Fruit fly (Drosophila melanogaster) whole organism, embryonic: ENCODE results near the gene CG34179.

ENCODE experiments used
- Aef1 ChIP-seq: fragments of 200-800 bp; sonication (Bioruptor generic); IDR thresholded peaks from 3 replicates; pipeline ENCODE4 v1.3.6; 2022; ENCODE audit warnings: missing biosample characterization, missing genetic modification characterization
- Atf3 ChIP-seq: fragments of 200-800 bp; sonication (Bioruptor generic); optimal IDR thresholded peaks from 3 replicates; lab custom pipeline; 2016; ENCODE audit warnings: missing biosample characterization, missing genetic modification characterization
- CG10366 ChIP-seq: fragments of 200-800 bp; sonication (Bioruptor generic); IDR thresholded peaks from 2 replicates; pipeline ENCODE4 v1.3.6; 2022; ENCODE audit warnings: missing biosample characterization, missing genetic modification characterization
- CG11247 ChIP-seq: fragments of 200-800 bp; sonication (Bioruptor generic); IDR thresholded peaks from 2 replicates; pipeline ENCODE4 v1.3.6; 2022; ENCODE audit warnings: missing biosample characterization, missing genetic modification characterization
- CG12104 ChIP-seq: fragments of 200-800 bp; sonication (Bioruptor generic); optimal IDR thresholded peaks from 3 replicates; lab custom pipeline; 2016; ENCODE audit warnings: missing biosample characterization, missing genetic modification characterization
- CG12391 ChIP-seq: fragments of 200-800 bp; sonication (Bioruptor generic); optimal IDR thresholded peaks from 3 replicates; lab custom pipeline; 2018; ENCODE audit warnings: missing biosample characterization, mild to moderate bottlenecking, missing genetic modification characterization, moderate library complexity
- CG15514 ChIP-seq: fragments of 200-800 bp; sonication (Bioruptor generic); optimal IDR thresholded peaks from 3 replicates; lab custom pipeline; 2017; ENCODE audit warnings: missing biosample characterization, missing genetic modification characterization, mild to moderate bottlenecking, moderate library complexity, missing genetic modification reagents
- CG1602 ChIP-seq: fragments of 200-800 bp; sonication (Bioruptor generic); optimal IDR thresholded peaks from 3 replicates; lab custom pipeline; 2016; ENCODE audit warnings: missing biosample characterization, missing genetic modification characterization
- CG16815 ChIP-seq: fragments of 200-800 bp; sonication (Bioruptor generic); optimal IDR thresholded peaks from 3 replicates; lab custom pipeline; 2017; ENCODE audit warnings: missing biosample characterization, mild to moderate bottlenecking, missing genetic modification characterization
- CG31224 ChIP-seq: fragments of 200-800 bp; sonication (Bioruptor generic); IDR thresholded peaks from 2 replicates; pipeline ENCODE4 v1.3.6; 2022; ENCODE audit warnings: missing biosample characterization, missing genetic modification characterization
- CG3163 ChIP-seq: fragments of 200-800 bp; sonication (Bioruptor generic); optimal IDR thresholded peaks from 3 replicates; lab custom pipeline; 2016; ENCODE audit warnings: missing biosample characterization, missing genetic modification characterization
- CG32772 ChIP-seq: fragments of 200-800 bp; sonication (Bioruptor generic); IDR thresholded peaks from 2 replicates; pipeline ENCODE4 v1.3.6; 2022; ENCODE audit warnings: missing biosample characterization, missing genetic modification characterization
- CG33213 ChIP-seq: fragments of 200-800 bp; sonication (Bioruptor generic); optimal IDR thresholded peaks from 3 replicates; lab custom pipeline; 2016; ENCODE audit warnings: missing biosample characterization, missing genetic modification characterization
- CG34224 ChIP-seq: fragments of 200-800 bp; sonication (Bioruptor generic); IDR thresholded peaks from 3 replicates; pipeline ENCODE4 v1.3.6; 2022; ENCODE audit warnings: missing biosample characterization, missing genetic modification characterization; ENCODE audit not compliant: partially characterized antibody
- CG6175 ChIP-seq: fragments of 200-800 bp; sonication (Bioruptor generic); IDR thresholded peaks from 3 replicates; pipeline ENCODE4 v1.3.6; 2022; ENCODE audit warnings: missing biosample characterization, missing genetic modification characterization
- CG7357 ChIP-seq: fragments of 200-800 bp; sonication (Bioruptor generic); IDR thresholded peaks from 3 replicates; pipeline ENCODE4 v1.3.6; 2022; ENCODE audit warnings: missing biosample characterization, missing genetic modification characterization
- CG7556 ChIP-seq: fragments of 200-800 bp; sonication (Bioruptor generic); optimal IDR thresholded peaks from 2 replicates; lab custom pipeline; 2017; ENCODE audit warnings: missing biosample characterization, mild to moderate bottlenecking, missing genetic modification characterization
- CG9876 ChIP-seq: fragments of 200-800 bp; sonication (Bioruptor generic); optimal IDR thresholded peaks from 2 replicates; lab custom pipeline; 2016; ENCODE audit warnings: missing biosample characterization, missing genetic modification characterization
- CHES-1-like ChIP-seq: fragments of 200-800 bp; sonication (Bioruptor generic); optimal IDR thresholded peaks from 2 replicates; lab custom pipeline; 2016; ENCODE audit warnings: missing biosample characterization, missing genetic modification characterization
- Dref ChIP-seq: fragments of 200-800 bp; sonication (Bioruptor generic); IDR thresholded peaks from 2 replicates; pipeline ENCODE4 v1.3.6; 2022; ENCODE audit warnings: missing biosample characterization, missing genetic modification characterization
- Gug ChIP-seq: fragments of 200-800 bp; sonication (Bioruptor generic); IDR thresholded peaks from 4 replicates; pipeline ENCODE4 v1.3.6; 2022; ENCODE audit warnings: missing biosample characterization, missing genetic modification characterization
- H15 ChIP-seq: fragments of 200-800 bp; sonication (Bioruptor generic); IDR thresholded peaks from 3 replicates; pipeline ENCODE4 v1.3.6; 2022; ENCODE audit warnings: missing biosample characterization, missing genetic modification characterization
- H2.0 ChIP-seq: fragments of 200-800 bp; sonication (Bioruptor generic); IDR thresholded peaks from 2 replicates; pipeline ENCODE4 v1.3.6; 2022; ENCODE audit warnings: missing biosample characterization, missing genetic modification characterization
- HLH54F ChIP-seq: fragments of 200-800 bp; sonication (Bioruptor generic); optimal IDR thresholded peaks from 3 replicates; lab custom pipeline; 2016; ENCODE audit warnings: missing biosample characterization, missing genetic modification characterization
- Hr39 ChIP-seq: fragments of >200 bp; optimal IDR thresholded peaks from 2 replicates; lab custom pipeline; 2017
- Hsf ChIP-seq: fragments of 200-800 bp; sonication (Bioruptor generic); optimal IDR thresholded peaks from 3 replicates; lab custom pipeline; 2016; ENCODE audit warnings: missing biosample characterization, missing genetic modification characterization
- Mrtf ChIP-seq: fragments of 200-800 bp; sonication (Bioruptor generic); IDR thresholded peaks from 3 replicates; pipeline ENCODE4 v1.3.6; 2022; ENCODE audit warnings: missing biosample characterization, missing genetic modification characterization
- Oaz ChIP-seq: fragments of 200-800 bp; sonication (Bioruptor generic); IDR thresholded peaks from 2 replicates; pipeline ENCODE4 v1.3.6; 2022; ENCODE audit warnings: missing biosample characterization, missing genetic modification characterization
- Side ChIP-seq: fragments of 200-800 bp; sonication (Bioruptor generic); optimal IDR thresholded peaks from 2 replicates; lab custom pipeline; 2016; ENCODE audit warnings: missing biosample characterization, missing genetic modification characterization
- Six4 ChIP-seq: fragments of 200-800 bp; sonication (Bioruptor generic); optimal IDR thresholded peaks from 2 replicates; lab custom pipeline; 2016; ENCODE audit warnings: missing biosample characterization, missing genetic modification characterization
- Sry-δ ChIP-seq: fragments of 200-800 bp; sonication (Bioruptor generic); optimal IDR thresholded peaks from 2 replicates; lab custom pipeline; 2016; ENCODE audit warnings: missing biosample characterization, missing genetic modification characterization
- Trl ChIP-seq, 3 experiments: fragments of >200 bp in 2 of 3; fragments of 200-800 bp in 1 of 3; sonication (Bioruptor generic) in 1 of 3; optimal IDR thresholded peaks; 2 replicates in 1 of 3; 3 replicates in 2 of 3; lab custom pipeline; 2016 to 2017; ENCODE audit warnings: missing biosample characterization in 1 of 3, missing genetic modification characterization in 1 of 3
- az2 ChIP-seq: fragments of 200-800 bp; sonication (Bioruptor generic); optimal IDR thresholded peaks from 3 replicates; lab custom pipeline; 2016; ENCODE audit warnings: missing biosample characterization, missing genetic modification characterization
- bab2 ChIP-seq: fragments of 200-800 bp; sonication (Bioruptor generic); optimal IDR thresholded peaks from 2 replicates; lab custom pipeline; 2016; ENCODE audit warnings: missing biosample characterization, missing genetic modification characterization
- bsh ChIP-seq, 2 experiments: fragments of 200-800 bp; sonication (Bioruptor generic); optimal IDR thresholded peaks; 2 replicates each; lab custom pipeline; 2017 to 2018; ENCODE audit warnings: mild to moderate bottlenecking in 2 of 2, missing biosample characterization in 2 of 2, missing genetic modification characterization in 2 of 2, moderate library complexity in 1 of 2
- en ChIP-seq: fragments of 200-800 bp; sonication (Bioruptor generic); optimal IDR thresholded peaks from 2 replicates; lab custom pipeline; 2016; ENCODE audit warnings: missing biosample characterization, missing genetic modification characterization
- exex ChIP-seq: fragments of 200-800 bp; sonication (Bioruptor generic); optimal IDR thresholded peaks from 4 replicates; lab custom pipeline; 2018; ENCODE audit warnings: missing biosample characterization, mild to moderate bottlenecking, missing genetic modification characterization, moderate library complexity
- ftz-f1 ChIP-seq: fragments of 200-800 bp; sonication (Bioruptor generic); optimal IDR thresholded peaks from 2 replicates; lab custom pipeline; 2016; ENCODE audit warnings: missing biosample characterization, missing genetic modification characterization
- gce ChIP-seq: fragments of 200-800 bp; sonication (Bioruptor generic); IDR thresholded peaks from 3 replicates; pipeline ENCODE4 v1.3.6; 2022; ENCODE audit warnings: missing biosample characterization, missing genetic modification characterization
- grau ChIP-seq: fragments of 200-800 bp; optimal IDR thresholded peaks from 3 replicates; lab custom pipeline; 2019; ENCODE audit warnings: missing biosample characterization, mild to moderate bottlenecking, missing genetic modification characterization, moderate library complexity
- her ChIP-seq: fragments of 200-800 bp; sonication (Bioruptor generic); optimal IDR thresholded peaks from 2 replicates; lab custom pipeline; 2016; ENCODE audit warnings: missing biosample characterization, missing genetic modification characterization
- hkb ChIP-seq, 2 experiments: fragments of 200-800 bp in 1 of 2; fragments of >200 bp in 1 of 2; sonication (Bioruptor generic) in 1 of 2; IDR thresholded peaks in 1 of 2; optimal IDR thresholded peaks in 1 of 2; 2 replicates each; pipeline versions ENCODE4 v1.3.6 to Lab custom; 2017 to 2022; ENCODE audit warnings: missing biosample characterization in 1 of 2, missing genetic modification characterization in 1 of 2
- ind ChIP-seq: fragments of 200-800 bp; sonication (Bioruptor generic); optimal IDR thresholded peaks from 3 replicates; lab custom pipeline; 2016; ENCODE audit warnings: missing biosample characterization, missing genetic modification characterization
- insv ChIP-seq, 2 experiments: fragments of 200-800 bp; sonication (Bioruptor generic); optimal IDR thresholded peaks; 3 replicates each; lab custom pipeline; 2016 to 2018; ENCODE audit warnings: missing biosample characterization in 2 of 2, missing genetic modification characterization in 2 of 2
- nmo ChIP-seq: fragments of 200-800 bp; sonication (Bioruptor generic); optimal IDR thresholded peaks from 2 replicates; lab custom pipeline; 2018; ENCODE audit warnings: missing biosample characterization, mild to moderate bottlenecking, missing genetic modification characterization, moderate library complexity
- oc ChIP-seq: fragments of 200-800 bp; sonication (Bioruptor generic); optimal IDR thresholded peaks from 2 replicates; lab custom pipeline; 2018; ENCODE audit warnings: missing biosample characterization, mild to moderate bottlenecking, missing genetic modification characterization, moderate library complexity
- peb ChIP-seq: fragments of 200-800 bp; sonication (Bioruptor generic); IDR thresholded peaks from 2 replicates; pipeline ENCODE4 v1.3.6; 2022; ENCODE audit warnings: missing biosample characterization, missing genetic modification characterization
- sim ChIP-seq: fragments of 200-800 bp; sonication (Bioruptor generic); IDR thresholded peaks from 2 replicates; pipeline ENCODE4 v1.3.6; 2022; ENCODE audit warnings: missing biosample characterization, missing genetic modification characterization
- slp2 ChIP-seq: fragments of 200-800 bp; sonication (Bioruptor generic); optimal IDR thresholded peaks from 2 replicates; lab custom pipeline; 2016; ENCODE audit warnings: missing biosample characterization, missing genetic modification characterization
- tup ChIP-seq: fragments of 200-800 bp; sonication (Bioruptor generic); optimal IDR thresholded peaks from 2 replicates; lab custom pipeline; 2016; ENCODE audit warnings: missing biosample characterization, mild to moderate bottlenecking, missing genetic modification characterization, moderate library complexity

The CG34179 gene

DNA sequence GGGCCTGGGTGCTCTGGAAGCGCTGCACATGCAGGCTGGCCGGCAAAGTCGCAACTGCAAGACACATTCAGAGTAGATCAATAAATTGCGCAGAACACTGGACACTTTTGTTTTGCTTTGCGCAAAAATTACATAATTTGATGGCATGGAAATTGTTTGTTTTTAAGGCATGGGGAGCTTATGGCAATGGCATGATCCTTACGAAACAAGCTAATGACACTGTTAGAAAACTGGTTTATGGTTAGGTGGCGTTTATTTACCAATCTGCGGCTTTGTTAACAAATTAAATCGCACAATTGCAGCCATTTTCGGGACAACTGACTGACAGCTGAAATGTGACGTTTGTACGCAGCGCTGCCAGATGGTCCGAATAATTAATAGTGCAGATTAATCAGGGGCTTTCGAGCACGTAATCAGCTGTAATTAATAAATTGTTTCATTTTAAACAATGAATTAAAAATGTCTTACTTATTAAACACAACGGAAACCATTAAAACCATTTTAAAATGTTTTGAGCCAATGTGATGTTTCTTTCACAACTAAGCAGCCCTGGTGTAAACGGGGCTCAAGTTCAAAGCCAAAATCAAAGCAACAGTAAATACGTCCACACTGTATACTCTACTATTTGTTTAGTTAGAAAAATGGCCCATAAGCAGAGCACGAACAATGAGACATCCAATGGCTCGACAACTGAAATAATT lies 14.0 kb upstream of the CG34179 start, which contains the start of the genes ND-51 and CG13994 (continued):
- peak; percentile 91 for TF ChIP-seq bab2 (GFP tag; lab: Kevin White, UChicago)
- TF ChIP-seq CG3163 = peak; percentile 68
- peak; percentile 54 for TF ChIP-seq CG16815 (GFP tag; lab: Kevin White, UChicago)
- TF ChIP-seq slp2 (GFP tag; lab: Kevin White, UChicago) = peak; percentile 67
- peak; percentile 66 for TF ChIP-seq CG11247
- peak; percentile 36 for TF ChIP-seq CG9876 (GFP tag; lab: Kevin White, UChicago)
- TF ChIP-seq grau (tag; lab: Kevin White, UChicago) = peak; percentile 84
- TF ChIP-seq H15 (GFP tag; lab: Robert Waterston, UW) = peak; percentile 84; the same call in 2 of the 3 replicates
- TF ChIP-seq CG33213 (GFP tag; lab: Kevin White, UChicago) = peak; percentile 77
- TF ChIP-seq Trl (optimal IDR thresholded peaks at IDR 0.05; lab: Kevin White, UChicago) = no peak
- peak; percentile 89 for TF ChIP-seq Trl (GFP tag; optimal IDR thresholded peaks at IDR 0.05; lab: Kevin White, UChicago)
- TF ChIP-seq ftz-f1 (GFP tag; lab: Kevin White, UChicago) = peak; percentile 35
- TF ChIP-seq HLH54F (GFP tag; lab: Kevin White, UChicago) = peak; percentile 84
- TF ChIP-seq CHES-1-like (GFP tag; lab: Kevin White, UChicago) = peak; percentile 79
- TF ChIP-seq Aef1 (GFP tag; lab: Robert Waterston, UW) = peak; percentile 75
- no peak; the same call in 2 of the 3 replicates for TF ChIP-seq CG34224 (GFP tag; lab: Robert Waterston, UW)
- TF ChIP-seq Gug = peak; percentile 82; the same call in 3 of the 4 replicates
- peak; percentile 70 for TF ChIP-seq Oaz
- TF ChIP-seq CG7357 (GFP tag; lab: Robert Waterston, UW) = peak; percentile 73
- no peak for TF ChIP-seq hkb (optimal IDR thresholded peaks at IDR 0.05; lab: Kevin White, UChicago)
- TF ChIP-seq hkb (GFP tag; IDR thresholded peaks at IDR 0.05; lab: Robert Waterston, UW) = peak; percentile 84
- peak; percentile 83 for TF ChIP-seq CG12391 (tag; lab: Kevin White, UChicago)
- TF ChIP-seq nmo (GFP tag; lab: Kevin White, UChicago) = peak; percentile 89
- peak; percentile 41 for TF ChIP-seq Dref (GFP tag; lab: Robert Waterston, UW)
- TF ChIP-seq bsh (GFP tag; optimal IDR thresholded peaks at IDR 0.05; lab: Kevin White, UChicago) = peak; percentile 5 to 82
- peak; percentile 91 for TF ChIP-seq Hsf
- peak; percentile 61 for TF ChIP-seq CG7556 (GFP tag; lab: Kevin White, UChicago)
- peak; percentile 57 for TF ChIP-seq CG31224
- TF ChIP-seq Side (GFP tag; lab: Kevin White, UChicago) = peak; percentile 82
- TF ChIP-seq Atf3 (GFP tag; lab: Kevin White, UChicago) = peak; percentile 52
- peak; percentile 73 for TF ChIP-seq exex (tag; lab: Kevin White, UChicago)
- peak; percentile 75 for TF ChIP-seq CG1602 (GFP tag; lab: Kevin White, UChicago)
- TF ChIP-seq CG15514 = peak; percentile 84
- TF ChIP-seq CG6175 (GFP tag; lab: Robert Waterston, UW) = peak; percentile 45; the same call in 1 of the 3 replicates
- peak; percentile 75 for TF ChIP-seq tup
- TF ChIP-seq gce (GFP tag; lab: Robert Waterston, UW) = peak; percentile 9; the same call in 1 of the 3 replicates
- TF ChIP-seq en (GFP tag; lab: Kevin White, UChicago) = peak; percentile 44
- TF ChIP-seq insv (GFP tag; optimal IDR thresholded peaks at IDR 0.05; lab: Kevin White, UChicago) = peak in 1 of 2 experiments; percentile 68
- TF ChIP-seq CG12104 (GFP tag; lab: Kevin White, UChicago) = peak; percentile 71
- peak; percentile 71 for TF ChIP-seq Sry-δ (GFP tag; lab: Kevin White, UChicago)
- TF ChIP-seq sim = 0 out of 2 replicates have a peak, but pooled peaks have one; percentile 16
- peak; percentile 62 for TF ChIP-seq Mrtf (GFP tag; lab: Robert Waterston, UW)
- no peak for TF ChIP-seq Hr39
- TF ChIP-seq CG32772 (GFP tag; lab: Robert Waterston, UW) = peak; percentile 71
- TF ChIP-seq az2 (GFP tag; lab: Kevin White, UChicago) = peak; percentile 84
- TF ChIP-seq peb (GFP tag; lab: Robert Waterston, UW) = peak; percentile 63
- TF ChIP-seq H2.0 = peak; percentile 73
- TF ChIP-seq oc = peak; percentile 78
- peak; percentile 77 for TF ChIP-seq CG10366 (GFP tag; lab: Robert Waterston, UW)
- peak; percentile 75 for TF ChIP-seq her
- peak; percentile 78 for TF ChIP-seq Six4 (GFP tag; lab: Kevin White, UChicago)
- TF ChIP-seq ind (GFP tag; lab: Kevin White, UChicago) = peak; percentile 84
